Fruit fly (Drosophila melanogaster) whole organism, embryonic: Measurements from ENCODE around the gene Arl8.

Experiments used
- CG10267 ChIP-seq: fragments of 200-800 bp; sonication (Bioruptor generic); optimal IDR thresholded peaks from 2 replicates; lab custom pipeline; 2018; ENCODE audit warnings: missing biosample characterization, mild to moderate bottlenecking, missing genetic modification characterization, moderate library complexity
- CG10366 ChIP-seq: fragments of 200-800 bp; sonication (Bioruptor generic); IDR thresholded peaks from 2 replicates; pipeline ENCODE4 v1.3.6; 2022; ENCODE audit warnings: missing biosample characterization, missing genetic modification characterization
- CG10431 ChIP-seq: fragments of 200-800 bp; sonication (Bioruptor generic); optimal IDR thresholded peaks from 3 replicates; lab custom pipeline; 2018; ENCODE audit warnings: missing biosample characterization, mild to moderate bottlenecking, missing genetic modification characterization
- CG11504 ChIP-seq: fragments of 200-800 bp; sonication (Bioruptor generic); optimal IDR thresholded peaks from 3 replicates; lab custom pipeline; 2019; ENCODE audit warnings: missing biosample characterization, mild to moderate bottlenecking, missing genetic modification characterization, moderate library complexity
- CG1233 ChIP-seq: fragments of 200-800 bp; sonication (Bioruptor generic); optimal IDR thresholded peaks from 4 replicates; lab custom pipeline; 2018; ENCODE audit warnings: missing biosample characterization, mild to moderate bottlenecking, missing genetic modification characterization
- CG12769 ChIP-seq: fragments of 200-800 bp; sonication (Bioruptor generic); optimal IDR thresholded peaks from 2 replicates; lab custom pipeline; 2019; ENCODE audit warnings: missing biosample characterization, mild to moderate bottlenecking, missing genetic modification characterization, moderate library complexity
- CG13894 ChIP-seq: fragments of 200-800 bp; sonication (Bioruptor generic); optimal IDR thresholded peaks from 3 replicates; lab custom pipeline; 2018; ENCODE audit warnings: missing biosample characterization, mild to moderate bottlenecking, missing genetic modification characterization, moderate library complexity
- CG14710 ChIP-seq: fragments of 200-800 bp; sonication (Bioruptor generic); optimal IDR thresholded peaks from 3 replicates; lab custom pipeline; 2019; ENCODE audit warnings: missing biosample characterization, mild to moderate bottlenecking, missing genetic modification characterization, moderate library complexity
- CG17612 ChIP-seq: fragments of 200-800 bp; sonication (Bioruptor generic); IDR thresholded peaks from 2 replicates; pipeline ENCODE4 v1.3.6; 2022; ENCODE audit warnings: missing biosample characterization, missing genetic modification characterization
- CG18011 ChIP-seq: fragments of 200-800 bp; sonication (Bioruptor generic); optimal IDR thresholded peaks from 2 replicates; lab custom pipeline; 2017; ENCODE audit warnings: missing biosample characterization, missing genetic modification characterization, mild to moderate bottlenecking, moderate library complexity, missing genotype
- CG1832 ChIP-seq: fragments of 200-800 bp; sonication (Bioruptor generic); optimal IDR thresholded peaks from 2 replicates; lab custom pipeline; 2017; ENCODE audit warnings: missing biosample characterization, mild to moderate bottlenecking, missing genetic modification characterization, inconsistent platforms
- CG18764 ChIP-seq: fragments of 200-800 bp; sonication (Bioruptor generic); optimal IDR thresholded peaks from 3 replicates; lab custom pipeline; 2016; ENCODE audit warnings: missing biosample characterization, missing genetic modification characterization
- CG32767 ChIP-seq: fragments of 200-800 bp; sonication (Bioruptor generic); IDR thresholded peaks from 2 replicates; pipeline ENCODE4 v1.3.6; 2022; ENCODE audit warnings: missing biosample characterization, missing genetic modification characterization
- CG32772 ChIP-seq: fragments of 200-800 bp; sonication (Bioruptor generic); IDR thresholded peaks from 2 replicates; pipeline ENCODE4 v1.3.6; 2022; ENCODE audit warnings: missing biosample characterization, missing genetic modification characterization
- CG6791 ChIP-seq: fragments of 200-800 bp; sonication (Bioruptor generic); IDR thresholded peaks from 3 replicates; pipeline ENCODE4 v1.3.6; 2022; ENCODE audit warnings: missing biosample characterization, missing genetic modification characterization; ENCODE audit not compliant: partially characterized antibody
- CG7987 ChIP-seq: fragments of 200-800 bp; sonication (Bioruptor generic); optimal IDR thresholded peaks from 2 replicates; lab custom pipeline; 2018; ENCODE audit warnings: missing biosample characterization, mild to moderate bottlenecking, missing genetic modification characterization, moderate library complexity
- CG9609 ChIP-seq: fragments of 200-800 bp; sonication (Bioruptor generic); optimal IDR thresholded peaks from 3 replicates; lab custom pipeline; 2016; ENCODE audit warnings: missing biosample characterization, missing genetic modification characterization
- CrebB ChIP-seq: fragments of 200-800 bp; sonication (Bioruptor generic); optimal IDR thresholded peaks from 3 replicates; lab custom pipeline; 2018; ENCODE audit warnings: missing biosample characterization, mild to moderate bottlenecking, missing genetic modification characterization
- D19B ChIP-seq: fragments of 200-800 bp; sonication (Bioruptor generic); optimal IDR thresholded peaks from 2 replicates; lab custom pipeline; 2017; ENCODE audit warnings: missing biosample characterization, mild to moderate bottlenecking, missing genetic modification characterization
- HLH54F ChIP-seq: fragments of 200-800 bp; sonication (Bioruptor generic); optimal IDR thresholded peaks from 3 replicates; lab custom pipeline; 2016; ENCODE audit warnings: missing biosample characterization, missing genetic modification characterization
- Hmr ChIP-seq: fragments of 200-800 bp; sonication (Bioruptor generic); optimal IDR thresholded peaks from 3 replicates; lab custom pipeline; 2017; ENCODE audit warnings: mild to moderate bottlenecking, missing biosample characterization, missing genetic modification reagents, missing genetic modification characterization
- Max ChIP-seq: fragments of 200-800 bp; sonication (Bioruptor generic); optimal IDR thresholded peaks from 2 replicates; lab custom pipeline; 2016; ENCODE audit warnings: missing biosample characterization, mild to moderate bottlenecking, missing genetic modification characterization
- NFAT ChIP-seq: fragments of 200-800 bp; sonication (Bioruptor generic); IDR thresholded peaks from 2 replicates; pipeline ENCODE4 v1.3.6; 2022; ENCODE audit warnings: missing biosample characterization, missing genetic modification characterization
- Pdp1 ChIP-seq, 2 experiments: fragments of 200-800 bp; sonication (Bioruptor generic); optimal IDR thresholded peaks; 3 replicates each; lab custom pipeline; 2016; ENCODE audit warnings: missing biosample characterization in 2 of 2, missing genetic modification characterization in 2 of 2, mild to moderate bottlenecking in 1 of 2, moderate library complexity in 1 of 2
- Poxn ChIP-seq: fragments of 200-800 bp; sonication (Bioruptor generic); IDR thresholded peaks from 2 replicates; pipeline ENCODE4 v1.3.6; 2022; ENCODE audit warnings: missing biosample characterization, missing genetic modification characterization
- Spps ChIP-seq: fragments of 200-800 bp; sonication (Bioruptor generic); optimal IDR thresholded peaks from 2 replicates; lab custom pipeline; 2018; ENCODE audit warnings: missing biosample characterization, mild to moderate bottlenecking, missing genetic modification characterization
- Xrp1 ChIP-seq: fragments of 200-800 bp; sonication (Bioruptor generic); IDR thresholded peaks from 2 replicates; pipeline ENCODE4 v1.3.6; 2022; ENCODE audit warnings: missing biosample characterization, missing genetic modification characterization
- aop ChIP-seq: fragments of 200-800 bp; sonication (Bioruptor generic); IDR thresholded peaks from 2 replicates; pipeline ENCODE4 v1.3.6; 2022; ENCODE audit warnings: missing biosample characterization, missing genetic modification characterization
- br ChIP-seq: fragments of >200 bp; optimal IDR thresholded peaks from 2 replicates; lab custom pipeline; 2017
- btn ChIP-seq: fragments of 200-800 bp; sonication (Bioruptor generic); optimal IDR thresholded peaks from 2 replicates; lab custom pipeline; 2016; ENCODE audit warnings: missing biosample characterization, missing genetic modification characterization
- cato ChIP-seq: fragments of 200-800 bp; sonication (Bioruptor generic); optimal IDR thresholded peaks from 2 replicates; lab custom pipeline; 2016; ENCODE audit warnings: missing biosample characterization, missing genetic modification characterization, borderline replicate concordance
- chm ChIP-seq: fragments of 200-800 bp; sonication (Bioruptor generic); IDR thresholded peaks from 2 replicates; pipeline ENCODE4 v1.3.6; 2022; ENCODE audit warnings: missing biosample characterization, missing genetic modification characterization
- ci ChIP-seq: fragments of 200-800 bp; sonication (Bioruptor generic); IDR thresholded peaks from 3 replicates; pipeline ENCODE4 v1.3.6; 2022; ENCODE audit warnings: missing biosample characterization, missing genetic modification characterization
- dm ChIP-seq: fragments of 200-800 bp; sonication (Bioruptor generic); optimal IDR thresholded peaks from 3 replicates; lab custom pipeline; 2016; ENCODE audit warnings: missing biosample characterization, missing genetic modification characterization
- dmrt11E ChIP-seq: fragments of 200-800 bp; sonication (Bioruptor generic); optimal IDR thresholded peaks from 3 replicates; lab custom pipeline; 2018; ENCODE audit warnings: missing biosample characterization, mild to moderate bottlenecking, missing genetic modification characterization, moderate library complexity
- h ChIP-seq: fragments of >200 bp; optimal IDR thresholded peaks from 2 replicates; lab custom pipeline; 2017
- ham ChIP-seq: fragments of 200-800 bp; sonication (Bioruptor generic); IDR thresholded peaks from 2 replicates; pipeline ENCODE4 v1.3.6; 2022; ENCODE audit warnings: missing biosample characterization, missing genetic modification characterization
- hkb ChIP-seq, 2 experiments: fragments of 200-800 bp in 1 of 2; fragments of >200 bp in 1 of 2; sonication (Bioruptor generic) in 1 of 2; IDR thresholded peaks in 1 of 2; optimal IDR thresholded peaks in 1 of 2; 2 replicates each; pipeline versions ENCODE4 v1.3.6 to Lab custom; 2017 to 2022; ENCODE audit warnings: missing biosample characterization in 1 of 2, missing genetic modification characterization in 1 of 2
- klu ChIP-seq: fragments of 200-800 bp; sonication (Bioruptor generic); IDR thresholded peaks from 2 replicates; pipeline ENCODE4 v1.3.6; 2022; ENCODE audit warnings: missing biosample characterization, missing genetic modification characterization
- nau ChIP-seq: fragments of 200-800 bp; sonication (Bioruptor generic); optimal IDR thresholded peaks from 3 replicates; lab custom pipeline; 2017; ENCODE audit warnings: missing biosample characterization, mild to moderate bottlenecking, missing genetic modification characterization, missing genetic modification reagents
- pan ChIP-seq, 4 experiments: fragments of >200 bp in 3 of 4; fragments of 200-800 bp in 1 of 4; sonication (Bioruptor generic) in 1 of 4; optimal IDR thresholded peaks in 3 of 4; IDR thresholded peaks in 1 of 4; 2 replicates each; pipeline versions ENCODE4 v1.3.6 to Lab custom; 2017 to 2022; ENCODE audit warnings: missing biosample characterization in 2 of 4, missing genetic modification characterization in 2 of 4, mixed read lengths in 1 of 4
- pho ChIP-seq: fragments of 200-800 bp; sonication (Bioruptor generic); optimal IDR thresholded peaks from 2 replicates; lab custom pipeline; 2016; ENCODE audit warnings: missing biosample characterization, missing genetic modification characterization
- pita ChIP-seq: fragments of 200-800 bp; sonication (Bioruptor generic); optimal IDR thresholded peaks from 2 replicates; lab custom pipeline; 2017; ENCODE audit warnings: missing biosample characterization, mild to moderate bottlenecking, missing genetic modification characterization
- ranshi ChIP-seq: fragments of 200-800 bp; sonication (Bioruptor generic); IDR thresholded peaks from 2 replicates; pipeline ENCODE4 v1.3.6; 2022; ENCODE audit warnings: missing biosample characterization, missing genetic modification characterization
- tll ChIP-seq, 2 experiments: fragments of 200-800 bp in 1 of 2; fragments of >200 bp in 1 of 2; sonication (Bioruptor generic) in 1 of 2; optimal IDR thresholded peaks; 2 replicates each; lab custom pipeline; 2017 to 2019; ENCODE audit warnings: missing biosample characterization in 2 of 2, missing genetic modification characterization in 2 of 2, mild to moderate bottlenecking in 1 of 2, moderate library complexity in 1 of 2
- trem ChIP-seq: fragments of 200-800 bp; optimal IDR thresholded peaks from 3 replicates; lab custom pipeline; 2019; ENCODE audit warnings: missing biosample characterization, mild to moderate bottlenecking, missing genetic modification characterization, moderate library complexity
- trh ChIP-seq: fragments of 200-800 bp; sonication (Bioruptor generic); optimal IDR thresholded peaks from 2 replicates; lab custom pipeline; 2016; ENCODE audit warnings: missing biosample characterization, missing genetic modification characterization
- ttk ChIP-seq: fragments of 200-800 bp; sonication (Bioruptor generic); IDR thresholded peaks from 2 replicates; pipeline ENCODE4 v2.1.2; 2022; ENCODE audit warnings: missing biosample characterization, missing genetic modification characterization
- yki ChIP-seq: fragments of >200 bp; optimal IDR thresholded peaks from 3 replicates; lab custom pipeline; 2018
- zen2 ChIP-seq: fragments of 200-800 bp; sonication (Bioruptor generic); IDR thresholded peaks from 3 replicates; pipeline ENCODE4 v1.3.6; 2022; ENCODE audit warnings: missing biosample characterization, missing genetic modification characterization; ENCODE audit not compliant: partially characterized antibody
- zfh2 ChIP-seq: fragments of 200-800 bp; sonication (Bioruptor generic); optimal IDR thresholded peaks from 2 replicates; lab custom pipeline; 2016; ENCODE audit warnings: missing biosample characterization, missing genetic modification characterization

The Arl8 gene

DNA sequence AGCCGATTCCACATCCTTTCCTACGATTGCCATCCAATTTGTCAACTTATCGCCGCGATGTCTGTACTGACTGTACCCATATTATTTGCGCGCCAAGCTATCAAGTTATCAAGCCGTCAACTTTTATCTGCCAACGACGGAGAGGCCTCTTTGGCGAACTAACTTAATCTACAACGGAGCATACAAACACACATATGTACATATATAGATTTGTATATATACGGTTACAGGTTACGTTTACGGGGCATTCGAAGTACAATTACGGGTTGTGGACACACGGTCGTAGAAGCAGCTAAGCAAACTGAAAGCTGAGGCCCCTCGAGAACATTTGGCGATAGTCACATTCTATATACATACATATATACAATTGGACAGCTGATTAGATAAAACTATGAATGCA lies 11.2 kb upstream of the Arl8 start (continued):
- TF ChIP-seq CG6791 (no peak), CG11504 (tag; lab: Kevin White, UChicago) (no peak), pho (GFP tag; lab: Kevin White, UChicago) (peak; percentile 22), CG10366 (GFP tag; lab: Robert Waterston, UW) (no peak), ci (GFP tag; lab: Robert Waterston, UW) (0 out of 3 replicates have a peak, but pooled peaks have one; percentile 8), trh (no peak), NFAT (GFP tag; lab: Robert Waterston, UW) (no peak), pita (GFP tag; lab: Kevin White, UChicago) (no peak), ranshi (GFP tag; lab: Robert Waterston, UW) (no peak; the same call in 1 of the 2 replicates), hkb (optimal IDR thresholded peaks at IDR 0.05; lab: Kevin White, UChicago) (no peak), hkb (GFP tag; IDR thresholded peaks at IDR 0.05; lab: Robert Waterston, UW) (0 out of 2 replicates have a peak, but pooled peaks have one; percentile 31), CG13894 (peak; percentile 72), pan (optimal IDR thresholded peaks at IDR 0.05; lab: Kevin White, UChicago) (no peak), pan (GFP tag; optimal IDR thresholded peaks at IDR 0.05 in 1 of 2, IDR thresholded peaks at IDR 0.05 in 1 of 2) (no peak), CG32772 (GFP tag; lab: Robert Waterston, UW) (no peak), CG12769 (peak; percentile 66), br (lab: Kevin White, UChicago) (no peak), CG17612 (GFP tag; lab: Robert Waterston, UW) (no peak), aop (GFP tag; lab: Robert Waterston, UW) (no peak), zfh2 (GFP tag; lab: Kevin White, UChicago) (no peak), klu (GFP tag; lab: Robert Waterston, UW) (no peak), CG18011 (GFP tag; lab: Kevin White, UChicago) (no peak), zen2 (GFP tag; lab: Robert Waterston, UW) (no peak), dm (GFP tag; lab: Kevin White, UChicago) (no peak), chm (GFP tag; lab: Robert Waterston, UW) (peak; percentile 42; the same call in 1 of the 2 replicates), nau (peak; percentile 70), CG14710 (tag; lab: Kevin White, UChicago) (no peak), h (lab: Kevin White, UChicago) (no peak), CG1233 (GFP tag; lab: Kevin White, UChicago) (peak; percentile 31), ttk (GFP tag; lab: Robert Waterston, UW) (no peak), Spps (no peak), ham (GFP tag; lab: Robert Waterston, UW) (no peak), Hmr (GFP tag; lab: Kevin White, UChicago) (peak; percentile 79), Max (GFP tag; lab: Kevin White, UChicago) (no peak), CG32767 (GFP tag; lab: Robert Waterston, UW) (0 out of 2 replicates have a peak, but pooled peaks have one; percentile 17), dmrt11E (tag; lab: Kevin White, UChicago) (no peak), cato (no peak), CG1832 (GFP tag; lab: Kevin White, UChicago) (no peak), D19B (GFP tag; lab: Kevin White, UChicago) (no peak), Xrp1 (GFP tag; lab: Robert Waterston, UW) (peak; percentile 57), CG18764 (GFP tag; lab: Kevin White, UChicago) (no peak), trem (tag; lab: Kevin White, UChicago) (no peak), HLH54F (GFP tag; lab: Kevin White, UChicago) (no peak), CG9609 (GFP tag; lab: Kevin White, UChicago) (no peak), CG10267 (tag; lab: Kevin White, UChicago) (no peak), CrebB (tag; lab: Kevin White, UChicago) (peak; percentile 71), yki (no peak), CG7987 (peak; percentile 61), tll (GFP tag; optimal IDR thresholded peaks at IDR 0.05; lab: Kevin White, UChicago) (no peak), CG10431 (GFP tag; lab: Kevin White, UChicago) (no peak), btn (GFP tag; lab: Kevin White, UChicago) (no peak), Poxn (GFP tag; lab: Robert Waterston, UW) (no peak), Pdp1 (GFP tag; optimal IDR thresholded peaks at IDR 0.05; lab: Kevin White, UChicago) (peak in 1 of 2 experiments; percentile 19)
